Fruit fly (Drosophila melanogaster): ENCODE data around the gene CG13693.
A peak's percentile ranks its signal among the peaks of the same experiment; 100 is the strongest.

CG13693 gene

DNA sequence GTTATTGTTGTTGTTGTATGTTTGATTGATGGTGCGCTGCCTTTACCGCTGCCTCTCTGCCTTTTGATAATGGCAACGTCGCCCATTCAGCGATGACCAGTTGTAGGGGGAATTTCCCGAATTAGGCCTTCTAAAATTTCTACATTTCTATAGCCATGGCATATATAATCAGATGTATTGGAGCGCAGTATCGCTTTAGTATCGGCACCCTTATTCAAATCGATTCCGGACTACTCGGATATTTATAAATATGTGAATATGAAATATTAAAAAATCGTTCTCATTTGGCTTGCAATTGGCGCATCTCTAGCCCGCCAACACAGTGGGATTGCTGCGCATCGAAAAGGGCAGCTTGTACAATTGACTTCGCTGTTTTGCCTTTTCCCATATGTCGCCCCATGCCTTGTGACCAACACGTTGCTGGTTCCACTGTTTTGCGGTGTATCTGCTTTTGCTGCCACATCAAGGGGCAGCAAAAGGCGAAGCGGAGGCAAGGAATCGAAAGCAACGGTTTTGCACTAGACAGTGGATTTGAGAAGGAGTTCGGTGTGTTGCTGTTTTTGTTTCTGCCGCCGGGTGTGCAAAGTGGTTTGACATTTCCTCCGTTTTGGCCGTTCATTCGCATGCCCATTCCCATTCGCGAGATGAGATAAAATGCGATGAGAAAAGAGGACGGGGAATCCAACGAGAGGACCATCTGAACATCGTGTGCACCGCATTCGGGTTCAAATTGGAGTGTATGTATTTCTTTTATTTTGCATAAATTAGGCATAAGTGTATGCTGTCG, 7.5 kb upstream of the CG13693 start (continued):
- TF ChIP-seq jigr1 (GFP tag; IDR thresholded peaks at IDR 0.05) (0 out of 3 replicates have a peak, but pooled peaks have one; percentile 16), CG6813 (GFP tag; optimal IDR thresholded peaks at IDR 0.05) (peak; percentile 42), Sin3A (optimal IDR thresholded peaks at IDR 0.05) (no peak), CG8765 (GFP tag; IDR thresholded peaks at IDR 0.05) (no peak), hth (optimal IDR thresholded peaks at IDR 0.05) (no peak), croc (GFP tag; conservative IDR thresholded peaks at IDR 0.05) (0 out of 3 replicates have a peak, but pooled peaks have one; percentile 26), sisA (GFP tag; IDR thresholded peaks at IDR 0.05) (peak; percentile 60), Fer1 (GFP tag; optimal IDR thresholded peaks at IDR 0.05) (peak; percentile 78), sr (GFP tag; IDR thresholded peaks at IDR 0.05) (no peak), Taf1 (GFP tag; IDR thresholded peaks at IDR 0.05) (peak; percentile 42; the same call in 1 of the 2 replicates), cato (GFP tag; optimal IDR thresholded peaks at IDR 0.05; ENCODE audit: borderline replicate concordance) (no peak), Drgx (GFP tag; IDR thresholded peaks at IDR 0.05) (peak; percentile 67), MESR4 (GFP tag; optimal IDR thresholded peaks at IDR 0.05) (no peak), CG30020 (tag; optimal IDR thresholded peaks at IDR 0.05) (no peak), Hr78 (GFP tag; optimal IDR thresholded peaks at IDR 0.05) (no peak), Stat92E (GFP tag; optimal IDR thresholded peaks at IDR 0.05) (no peak), fd3F (GFP tag; optimal IDR thresholded peaks at IDR 0.05) (peak; percentile 57), CG2678 (tag; optimal IDR thresholded peaks at IDR 0.05) (no peak), CG10543 (GFP tag; optimal IDR thresholded peaks at IDR 0.05) (no peak), BtbVII (GFP tag; optimal IDR thresholded peaks at IDR 0.05) (peak; percentile 70), CG14710 (tag; optimal IDR thresholded peaks at IDR 0.05) (peak; percentile 43), gfzf (GFP tag; optimal IDR thresholded peaks at IDR 0.05) (no peak), B-H2 (GFP tag; optimal IDR thresholded peaks at IDR 0.05) (peak; percentile 37), zfh2 (GFP tag; optimal IDR thresholded peaks at IDR 0.05) (peak; percentile 8), klu (GFP tag; IDR thresholded peaks at IDR 0.05) (no peak), CG10209 (GFP tag; optimal IDR thresholded peaks at IDR 0.05) (peak; percentile 66), CG2875 (GFP tag; optimal IDR thresholded peaks at IDR 0.05) (peak; percentile 28), slou (GFP tag; optimal IDR thresholded peaks at IDR 0.05) (no peak), CG30431 (GFP tag; optimal IDR thresholded peaks at IDR 0.05) (peak; percentile 48), Ravus (GFP tag; IDR thresholded peaks at IDR 0.05) (no peak), Dref (GFP tag; IDR thresholded peaks at IDR 0.05) (no peak), kay (GFP tag; optimal IDR thresholded peaks at IDR 0.05) (peak; percentile 54), CG17568 (GFP tag; optimal IDR thresholded peaks at IDR 0.05) (peak; percentile 54), CG12219 (GFP tag; optimal IDR thresholded peaks at IDR 0.05) (peak; percentile 47), crc (GFP tag; optimal IDR thresholded peaks at IDR 0.05) (peak; percentile 1), Poxn (GFP tag; IDR thresholded peaks at IDR 0.05) (no peak), CG14965 (GFP tag; optimal IDR thresholded peaks at IDR 0.05; ENCODE audit: borderline replicate concordance) (no peak), ken (GFP tag; IDR thresholded peaks at IDR 0.05) (peak; percentile 58; the same call in 1 of the 3 replicates), bab2 (GFP tag; optimal IDR thresholded peaks at IDR 0.05) (peak; percentile 32), ERR (GFP tag; optimal IDR thresholded peaks at IDR 0.05) (no peak), HmgD (GFP tag; optimal IDR thresholded peaks at IDR 0.05) (no peak), tin (GFP tag; optimal IDR thresholded peaks at IDR 0.05) (peak; percentile 53), fd102C (GFP tag; optimal IDR thresholded peaks at IDR 0.05) (no peak), Dp (GFP tag; optimal IDR thresholded peaks at IDR 0.05) (no peak), CG7786 (GFP tag; optimal IDR thresholded peaks at IDR 0.05) (peak; percentile 27), Asciz (GFP tag; optimal IDR thresholded peaks at IDR 0.05) (peak; percentile 16), Optix (GFP tag; IDR thresholded peaks at IDR 0.05) (no peak), dm (GFP tag; optimal IDR thresholded peaks at IDR 0.05) (peak; percentile 27), Rfx (GFP tag; IDR thresholded peaks at IDR 0.05) (peak; percentile 76)

Measured in whole organism, embryonic.